Worm (Caenorhabditis elegans): ENCODE measurements around the gene C16C8.14.

ce11 chrII:3472316-3472715, 22.7 kb downstream of the C16C8.14 start, which contains the start of gene Y49F6B.12:
- TF ChIP-seq ama-1 (optimal IDR thresholded peaks at IDR 0.05) (no peak), elt-2 (tag; optimal IDR thresholded peaks at IDR 0.05) (no peak), madf-2 (tag; optimal IDR thresholded peaks at IDR 0.05) (no peak), hlh-13 (GFP tag; optimal IDR thresholded peaks at IDR 0.05) (no peak), nfya-1 (tag; optimal IDR thresholded peaks at IDR 0.05) (no peak), fkh-10 (GFP tag; optimal IDR thresholded peaks at IDR 0.05) (no peak), ets-4 (tag; optimal IDR thresholded peaks at IDR 0.05) (no peak), hlh-8 (tag; optimal IDR thresholded peaks at IDR 0.05) (no peak), sox-4 (tag; optimal IDR thresholded peaks at IDR 0.05) (no peak), odd-2 (tag; optimal IDR thresholded peaks at IDR 0.05) (no peak)
